Fruit fly (Drosophila melanogaster) whole organism, pupa: Measurements from ENCODE around the gene CG2839.

ENCODE experiments used
- CG10348 ChIP-seq: fragments of 200-800 bp; sonication (Bioruptor generic); IDR thresholded peaks from 2 replicates; pipeline ENCODE4 v1.3.6; 2022; ENCODE audit warnings: missing biosample characterization, missing genetic modification characterization
- CG15710 ChIP-seq: fragments of 200-800 bp; sonication (Bioruptor generic); optimal IDR thresholded peaks from 2 replicates; lab custom pipeline; 2018; ENCODE audit warnings: missing biosample characterization, mild to moderate bottlenecking, missing genetic modification characterization, moderate library complexity
- CG17806 ChIP-seq: fragments of 200-800 bp; sonication (Bioruptor generic); optimal IDR thresholded peaks from 2 replicates; lab custom pipeline; 2018; ENCODE audit warnings: missing biosample characterization, mild to moderate bottlenecking, missing genetic modification characterization, moderate library complexity
- CG8301 ChIP-seq: fragments of 200-800 bp; sonication (Bioruptor generic); optimal IDR thresholded peaks from 2 replicates; lab custom pipeline; 2018; ENCODE audit warnings: missing biosample characterization, mild to moderate bottlenecking, missing genetic modification characterization
- CG9948 ChIP-seq: fragments of 200-800 bp; sonication (Bioruptor generic); optimal IDR thresholded peaks from 2 replicates; lab custom pipeline; 2018; ENCODE audit warnings: missing biosample characterization, mild to moderate bottlenecking, missing genetic modification characterization, moderate library complexity
- D1 ChIP-seq: fragments of 200-800 bp; sonication (Bioruptor generic); optimal IDR thresholded peaks from 2 replicates; lab custom pipeline; 2018; ENCODE audit warnings: missing biosample characterization, mild to moderate bottlenecking, missing genetic modification characterization, moderate library complexity
- EcR ChIP-seq: fragments of 200-800 bp; sonication (Bioruptor generic); optimal IDR thresholded peaks from 3 replicates; lab custom pipeline; 2019; ENCODE audit warnings: missing biosample characterization, missing genetic modification characterization, mild to moderate bottlenecking, moderate library complexity, missing genetic modification reagents
- Ets98B ChIP-seq: fragments of 200-800 bp; sonication (Bioruptor generic); IDR thresholded peaks from 2 replicates; pipeline ENCODE4 v1.3.6; 2022; ENCODE audit warnings: missing biosample characterization, missing genetic modification characterization
- Pif1B ChIP-seq: fragments of 200-800 bp; sonication (Bioruptor generic); optimal IDR thresholded peaks from 3 replicates; lab custom pipeline; 2016; ENCODE audit warnings: missing biosample characterization, missing genetic modification characterization
- Snoo ChIP-seq: fragments of 200-800 bp; sonication (Bioruptor generic); optimal IDR thresholded peaks from 3 replicates; lab custom pipeline; 2017; ENCODE audit warnings: missing biosample characterization, mild to moderate bottlenecking, missing genetic modification characterization, inconsistent platforms
- gl ChIP-seq: fragments of 200-800 bp; sonication (Bioruptor generic); optimal IDR thresholded peaks from 2 replicates; lab custom pipeline; 2018; ENCODE audit warnings: missing biosample characterization, mild to moderate bottlenecking, missing genetic modification characterization

- peak; percentile 70 for TF ChIP-seq Pif1B (GFP tag; lab: Kevin White, UChicago)
- TF ChIP-seq CG9948 (tag; lab: Kevin White, UChicago): peak; percentile 76
- no peak for TF ChIP-seq EcR (GFP tag; lab: Kevin White, UChicago)
- peak; percentile 75 for TF ChIP-seq CG17806 (tag; lab: Kevin White, UChicago)
- TF ChIP-seq D1 (tag; lab: Kevin White, UChicago): no peak
- TF ChIP-seq CG8301 (tag; lab: Kevin White, UChicago): peak; percentile 63
- no peak for TF ChIP-seq Snoo (tag; lab: Kevin White, UChicago)
- TF ChIP-seq CG15710: peak; percentile 68
- TF ChIP-seq Ets98B (GFP tag; lab: Robert Waterston, UW): peak; percentile 31; the same call in 1 of the 2 replicates
- TF ChIP-seq gl (tag; lab: Kevin White, UChicago): peak; percentile 33
- TF ChIP-seq CG10348 (GFP tag; lab: Robert Waterston, UW): no peak
Measured at dm6 chr2L:609497-609896, 16.0 kb upstream of the CG2839 start.
